Worm (Caenorhabditis elegans): Measurements from ENCODE around the gene reps-1.
A peak's percentile ranks its signal among the peaks of the same experiment; 100 is the strongest.
"Not testable (repeated sequence)": the region's sequence is repeated elsewhere in the genome, so short reads cannot be mapped to it uniquely, and the experiment has no call there.

DNA sequence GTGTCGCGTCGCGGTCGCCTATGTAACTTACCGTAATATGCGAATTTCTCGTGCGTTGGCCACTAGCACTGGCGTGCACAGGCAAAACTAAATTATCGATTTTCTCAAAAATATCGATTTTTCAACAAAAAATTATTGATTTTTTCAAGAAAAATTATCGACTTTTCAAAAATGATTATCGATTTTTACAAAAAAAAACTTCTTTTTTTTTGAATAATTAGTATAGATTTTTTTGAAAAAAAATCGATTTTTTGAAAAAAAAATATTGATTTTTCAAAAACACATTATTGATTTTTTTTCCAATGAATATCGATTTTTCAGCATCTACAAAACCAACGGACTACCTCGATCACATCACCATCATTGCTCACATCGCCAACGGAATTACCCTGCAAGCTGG is 24.6 kb upstream of the reps-1 start:
- TF ChIP-seq ztf-23 (GFP tag; IDR thresholded peaks at IDR 0.05); flt-1 (GFP tag; IDR thresholded peaks at IDR 0.05); tab-1 (GFP tag; IDR thresholded peaks at IDR 0.05); cog-1 (tag; optimal IDR thresholded peaks at IDR 0.05); ztf-29 (GFP tag; IDR thresholded peaks at IDR 0.05); ref-1 (GFP tag; conservative IDR thresholded peaks at IDR 0.05); med-1 (GFP tag; optimal IDR thresholded peaks at IDR 0.05; ENCODE audit: insufficient read depth): not testable (repeated sequence)
- peak; percentile 79 for TF ChIP-seq T22C8.4 (GFP tag; IDR thresholded peaks at IDR 0.05)
